Worm (Caenorhabditis elegans) whole organism, L4 larva: Measurements from ENCODE around the gene srx-36.

ENCODE experiments used
- F49E8.2 ChIP-seq: sonication (generic microtip); optimal IDR thresholded peaks from 2 replicates; lab custom pipeline; 2016; ENCODE audit warnings: missing compliant biosample characterization, mild to moderate bottlenecking, missing genetic modification characterization, borderline replicate concordance
- cey-2 ChIP-seq: sonication (generic microtip); optimal IDR thresholded peaks from 3 replicates; lab custom pipeline; 2017; ENCODE audit warnings: missing genetic modification characterization, mild to moderate bottlenecking, missing compliant biosample characterization, antibody characterized with exemption, borderline replicate concordance; ENCODE audit not compliant: insufficient read depth
- pqm-1 ChIP-seq: sonication (generic microtip); optimal IDR thresholded peaks from 2 replicates; lab custom pipeline; 2017; ENCODE audit warnings: missing biosample characterization, missing genetic modification characterization
- ztf-11 ChIP-seq: fragments of 150-350 bp; optimal IDR thresholded peaks from 2 replicates; lab custom pipeline; 2014; ENCODE audit warnings: missing biosample characterization, missing genetic modification characterization

ce11 chrV:7163477-7164114, 32.7 kb upstream of the srx-36 start, which contains the start of gene ugt-41:
- TF ChIP-seq ztf-11 (tag; lab: Kevin White, UChicago) (no peak), F49E8.2 (tag; lab: Kevin White, UChicago) (no peak), cey-2 (tag; lab: Kevin White, UChicago) (no peak), pqm-1 (tag; lab: Kevin White, UChicago) (no peak)
